Fruit fly (Drosophila melanogaster): ENCODE data around the gene t.

dm6 chrX:9243417-9243884 lies 20.4 kb upstream of the t start, which contains the start of the genes mxc and Larp7:
- TF ChIP-seq CG18476 (GFP tag; optimal IDR thresholded peaks at IDR 0.05) (peak; percentile 27), Abd-B (GFP tag; optimal IDR thresholded peaks at IDR 0.05) (peak; percentile 66), CG4730 (GFP tag; IDR thresholded peaks at IDR 0.05) (no peak), en (GFP tag; optimal IDR thresholded peaks at IDR 0.05) (no peak), ttk (GFP tag; IDR thresholded peaks at IDR 0.05) (no peak), Vsx1 (GFP tag; optimal IDR thresholded peaks at IDR 0.05) (no peak), ash1 (GFP tag; optimal IDR thresholded peaks at IDR 0.05) (no peak), eve (GFP tag; optimal IDR thresholded peaks at IDR 0.05) (no peak), twi (tag; optimal IDR thresholded peaks at IDR 0.05) (peak; percentile 69), Fer2 (tag; optimal IDR thresholded peaks at IDR 0.05) (no peak), sens-2 (GFP tag; IDR thresholded peaks at IDR 0.05) (no peak), repo (GFP tag; optimal IDR thresholded peaks at IDR 0.05) (no peak)

Data from whole organism, embryonic.